Fruit fly (Drosophila melanogaster): ENCODE results near the gene CG10587.

The CG10587 gene

dm6 chr3L:20922279-20922830 lies 40.0 kb downstream of the CG10587 start:
- TF ChIP-seq CG8478 (optimal IDR thresholded peaks at IDR 0.05) (no peak), CTCF (optimal IDR thresholded peaks at IDR 0.05) (no peak)

DNA sequence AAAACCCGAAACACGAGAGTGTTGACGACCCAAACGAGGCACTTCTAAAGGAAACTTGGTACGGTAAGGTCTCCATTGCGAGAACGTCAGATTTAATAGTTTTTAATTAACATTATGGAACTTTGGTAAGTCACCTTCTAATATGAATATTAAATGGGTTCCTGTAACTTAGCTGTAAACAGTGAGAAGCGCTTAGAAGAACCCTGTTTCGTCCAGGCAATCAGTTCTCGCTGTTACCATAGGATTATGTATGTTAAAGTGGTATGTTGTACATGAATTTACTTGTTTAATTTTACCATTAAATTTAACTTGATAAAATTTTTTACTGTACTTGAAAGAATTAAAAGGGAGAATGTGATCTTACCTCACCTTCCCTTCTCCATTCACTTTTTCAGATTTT lies 40.5 kb downstream of the CG10587 start:
- TF ChIP-seq CTCF (optimal IDR thresholded peaks at IDR 0.05): no peak
- no peak for TF ChIP-seq CG8478 (optimal IDR thresholded peaks at IDR 0.05)

- TF ChIP-seq CG8478 (optimal IDR thresholded peaks at IDR 0.05) (no peak), CTCF (optimal IDR thresholded peaks at IDR 0.05) (no peak)
Observed at dm6 chr3L:20920495-20920894, 41.9 kb downstream of the CG10587 start.

- TF ChIP-seq CTCF (optimal IDR thresholded peaks at IDR 0.05): no peak
- no peak for TF ChIP-seq CG8478 (optimal IDR thresholded peaks at IDR 0.05)
Observed at dm6 chr3L:20918945-20919344, 43.4 kb downstream of the CG10587 start.

dm6 chr3L:20917025-20917691 lies 45.2 kb downstream of the CG10587 start:
- TF ChIP-seq CTCF (optimal IDR thresholded peaks at IDR 0.05): no peak
- TF ChIP-seq CG8478 (optimal IDR thresholded peaks at IDR 0.05): no peak

dm6 chr3L:20915111-20915510 lies 47.2 kb downstream of the CG10587 start:
- TF ChIP-seq CG8478 (optimal IDR thresholded peaks at IDR 0.05): no peak

- TF ChIP-seq CG8478 (optimal IDR thresholded peaks at IDR 0.05) (no peak), CTCF (optimal IDR thresholded peaks at IDR 0.05) (no peak)
Observed at dm6 chr3L:20914375-20914774, 48.0 kb downstream of the CG10587 start.

Data from S2 (cell line).